Worm (Caenorhabditis elegans): ENCODE data around the gene srt-38.

DNA sequence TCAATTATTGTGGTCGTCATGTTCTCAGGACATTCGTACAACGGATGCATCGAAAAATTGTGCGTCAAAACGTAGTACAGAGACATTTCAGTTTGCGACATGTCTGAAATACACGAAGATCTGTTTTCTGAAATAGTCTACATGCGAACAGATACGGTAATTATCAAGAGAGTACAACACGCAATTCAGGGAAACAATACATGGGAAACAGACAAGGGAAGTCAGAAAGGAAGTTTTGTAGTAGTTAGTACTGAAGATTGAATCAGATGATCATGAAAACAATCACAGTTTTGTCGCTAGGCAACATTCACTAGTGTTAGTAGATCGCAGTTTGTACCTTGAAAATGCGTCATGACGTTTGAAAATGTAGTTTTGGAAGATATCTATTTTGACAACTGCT, 21.1 kb downstream of the srt-38 start, which contains the start of gene srt-13:
- TF ChIP-seq nfya-1 (tag; optimal IDR thresholded peaks at IDR 0.05; ENCODE audit: borderline replicate concordance, insufficient read depth), result no peak
- no peak for TF ChIP-seq dpff-1 (tag; optimal IDR thresholded peaks at IDR 0.05)
- TF ChIP-seq Y95B8A.8 (GFP tag; IDR thresholded peaks at IDR 0.05), result no peak
- no peak for TF ChIP-seq tbp1 (GFP tag; optimal IDR thresholded peaks at IDR 0.05)
- no peak for TF ChIP-seq nfyb-1 (GFP tag; IDR thresholded peaks at IDR 0.05)
